Worm (Caenorhabditis elegans) whole organism, late embryonic: ENCODE measurements around the gene nas-18.
"Not testable (repeated sequence)": the region's sequence is repeated elsewhere in the genome, so short reads cannot be mapped to it uniquely, and the experiment has no call there.

Experiments used
- C08G9.2 ChIP-seq: sonication (generic microtip); optimal IDR thresholded peaks from 2 replicates; lab custom pipeline; 2016; ENCODE audit warnings: mild to moderate bottlenecking, missing genetic modification characterization, moderate library complexity, missing compliant biosample characterization
- C38D4.7 ChIP-seq: fragments of 200-800 bp; sonication (Bioruptor generic); optimal IDR thresholded peaks from 2 replicates; lab custom pipeline; 2018; ENCODE audit warnings: mild to moderate bottlenecking, missing genetic modification characterization, moderate library complexity, missing compliant biosample characterization
- F13H6.1 ChIP-seq: sonication (generic microtip); optimal IDR thresholded peaks from 2 replicates; lab custom pipeline; 2016; ENCODE audit warnings: missing genetic modification characterization, missing compliant biosample characterization
- ahr-1 ChIP-seq: sonication (generic microtip); optimal IDR thresholded peaks from 2 replicates; lab custom pipeline; 2016; ENCODE audit warnings: missing genetic modification characterization, missing compliant biosample characterization
- ama-1 ChIP-seq: fragments of 150-350 bp; optimal IDR thresholded peaks from 2 replicates; lab custom pipeline; 2014
- ceh-2 ChIP-seq: sonication (generic microtip); optimal IDR thresholded peaks from 2 replicates; lab custom pipeline; 2016; ENCODE audit warnings: missing genotype, missing genetic modification characterization, missing compliant biosample characterization
- ceh-22 ChIP-seq: sonication (generic microtip); optimal IDR thresholded peaks from 2 replicates; lab custom pipeline; 2017; ENCODE audit warnings: missing biosample characterization, missing genetic modification characterization
- ceh-24 ChIP-seq: sonication (generic microtip); optimal IDR thresholded peaks from 2 replicates; lab custom pipeline; 2016; ENCODE audit warnings: mild to moderate bottlenecking, missing genetic modification characterization, missing compliant biosample characterization
- ceh-30 ChIP-seq: fragments of 150-350 bp; optimal IDR thresholded peaks from 2 replicates; lab custom pipeline; 2014; ENCODE audit warnings: missing biosample characterization, missing genetic modification characterization
- ceh-31 ChIP-seq: sonication (generic microtip); optimal IDR thresholded peaks from 2 replicates; lab custom pipeline; 2016; ENCODE audit warnings: missing genetic modification characterization, missing compliant biosample characterization
- ceh-34 ChIP-seq: sonication (generic microtip); optimal IDR thresholded peaks from 2 replicates; lab custom pipeline; 2016; ENCODE audit warnings: mild to moderate bottlenecking, missing genetic modification characterization, missing compliant biosample characterization
- che-1 ChIP-seq: sonication (generic microtip); optimal IDR thresholded peaks from 2 replicates; lab custom pipeline; 2016; ENCODE audit warnings: mild to moderate bottlenecking, missing genetic modification characterization, missing compliant biosample characterization
- dve-1 ChIP-seq: sonication (generic microtip); optimal IDR thresholded peaks from 2 replicates; lab custom pipeline; 2017; ENCODE audit warnings: antibody characterized with exemption, mild to moderate bottlenecking, missing genetic modification characterization, missing compliant biosample characterization
- elt-2 ChIP-seq: sonication (generic microtip); optimal IDR thresholded peaks from 2 replicates; lab custom pipeline; 2016; ENCODE audit warnings: missing genetic modification reagents, missing genetic modification characterization, missing compliant biosample characterization
- elt-4 ChIP-seq: sonication (generic microtip); optimal IDR thresholded peaks from 2 replicates; lab custom pipeline; 2016; ENCODE audit warnings: missing genetic modification characterization, missing compliant biosample characterization
- fkh-10 ChIP-seq: fragments of 150-350 bp; optimal IDR thresholded peaks from 2 replicates; lab custom pipeline; 2014; ENCODE audit warnings: missing biosample characterization, missing genetic modification reagents, missing genetic modification characterization
- gmeb-2 ChIP-seq: sonication (generic microtip); optimal IDR thresholded peaks from 2 replicates; lab custom pipeline; 2016; ENCODE audit warnings: missing genetic modification characterization, inconsistent platforms, missing compliant biosample characterization
- hlh-13 ChIP-seq: fragments of 200-800 bp; sonication (Bioruptor generic); optimal IDR thresholded peaks from 2 replicates; lab custom pipeline; 2018; ENCODE audit warnings: mild to moderate bottlenecking, missing genetic modification characterization, missing compliant biosample characterization
- hlh-6 ChIP-seq: sonication (generic microtip); optimal IDR thresholded peaks from 2 replicates; lab custom pipeline; 2016; ENCODE audit warnings: missing genotype, missing genetic modification characterization, missing compliant biosample characterization
- lin-11 ChIP-seq: fragments of 200-800 bp; sonication (Bioruptor generic); optimal IDR thresholded peaks from 2 replicates; lab custom pipeline; 2018; ENCODE audit warnings: mild to moderate bottlenecking, missing genetic modification characterization, missing compliant biosample characterization
- nfya-1 ChIP-seq: sonication (generic microtip); optimal IDR thresholded peaks from 2 replicates; lab custom pipeline; 2017; ENCODE audit warnings: missing genetic modification characterization, mild to moderate bottlenecking, missing compliant biosample characterization, antibody characterized with exemption, moderate library complexity
- nhr-11 ChIP-seq: fragments of 150-350 bp; optimal IDR thresholded peaks from 2 replicates; lab custom pipeline; 2014; ENCODE audit warnings: missing biosample characterization, missing genetic modification characterization
- nhr-232 ChIP-seq: sonication (generic microtip); optimal IDR thresholded peaks from 2 replicates; lab custom pipeline; 2016; ENCODE audit warnings: missing genetic modification characterization, missing compliant biosample characterization
- npax-4 ChIP-seq: sonication (generic microtip); optimal IDR thresholded peaks from 2 replicates; lab custom pipeline; 2016; ENCODE audit warnings: missing genetic modification characterization, missing compliant biosample characterization
- pat-9 ChIP-seq: fragments of 200-800 bp; sonication (Bioruptor generic); optimal IDR thresholded peaks from 2 replicates; lab custom pipeline; 2018; ENCODE audit warnings: mild to moderate bottlenecking, missing genetic modification characterization, moderate library complexity, missing compliant biosample characterization
- pha-2 ChIP-seq: sonication (generic microtip); optimal IDR thresholded peaks from 2 replicates; lab custom pipeline; 2017; ENCODE audit warnings: mild to moderate bottlenecking, missing genetic modification characterization, missing compliant biosample characterization
- pha-4 ChIP-seq: fragments of 150-350 bp; optimal IDR thresholded peaks from 2 replicates; lab custom pipeline; 2018; ENCODE audit warnings: missing biosample characterization, missing genetic modification reagents, missing genetic modification characterization
- pqm-1 ChIP-seq: sonication (generic microtip); optimal IDR thresholded peaks from 2 replicates; lab custom pipeline; 2016; ENCODE audit warnings: missing genetic modification characterization, missing compliant biosample characterization
- pros-1 ChIP-seq: fragments of 150-350 bp; optimal IDR thresholded peaks from 2 replicates; lab custom pipeline; 2014; ENCODE audit warnings: missing biosample characterization, missing genetic modification reagents, missing genetic modification characterization
- sdc-2 ChIP-seq: sonication (generic microtip); optimal IDR thresholded peaks from 2 replicates; lab custom pipeline; 2016; ENCODE audit warnings: missing genotype, missing genetic modification characterization, missing compliant biosample characterization
- sox-2 ChIP-seq: fragments of 200-800 bp; sonication (Bioruptor generic); IDR thresholded peaks from 2 replicates; pipeline ENCODE4 v1.3.6; 2022; ENCODE audit warnings: missing genetic modification reagents, missing genetic modification characterization, missing compliant biosample characterization
- sox-4 ChIP-seq: sonication (generic microtip); optimal IDR thresholded peaks from 2 replicates; lab custom pipeline; 2017; ENCODE audit warnings: mild to moderate bottlenecking, missing genetic modification characterization, inconsistent platforms, missing compliant biosample characterization
- syd-9 ChIP-seq: sonication (generic microtip); optimal IDR thresholded peaks from 2 replicates; lab custom pipeline; 2016; ENCODE audit warnings: mild to moderate bottlenecking, missing genetic modification characterization, moderate library complexity, missing compliant biosample characterization
- tbx-2 ChIP-seq: sonication (generic microtip); optimal IDR thresholded peaks from 2 replicates; lab custom pipeline; 2016; ENCODE audit warnings: missing genetic modification characterization, missing compliant biosample characterization
- ttx-3 ChIP-seq: sonication (generic microtip); optimal IDR thresholded peaks from 2 replicates; lab custom pipeline; 2016; ENCODE audit warnings: missing genetic modification reagents, missing genetic modification characterization, missing compliant biosample characterization
- unc-42 ChIP-seq: sonication (generic microtip); optimal IDR thresholded peaks from 2 replicates; lab custom pipeline; 2016; ENCODE audit warnings: missing genotype, missing genetic modification characterization, missing compliant biosample characterization
- unc-55 ChIP-seq: sonication (generic microtip); optimal IDR thresholded peaks from 2 replicates; lab custom pipeline; 2017; ENCODE audit warnings: missing biosample characterization, missing genetic modification reagents, missing genetic modification characterization
- unc-86 ChIP-seq: sonication (generic microtip); optimal IDR thresholded peaks from 2 replicates; lab custom pipeline; 2016; ENCODE audit warnings: missing genetic modification characterization, missing compliant biosample characterization

Gene nas-18

ce11 chrV:11395024-11395423, 1.2 kb upstream of the nas-18 start, which contains the start of gene K03B8.4:
TSS of gene K03B8.4 (minus strand) at chrV:11395124.
- not testable (repeated sequence) for TF ChIP-seq sox-2 (GFP tag; lab: Robert Waterston, UW); gmeb-2 (tag; lab: Kevin White, UChicago); pha-2

ce11 chrV:11398616-11399015, 2.4 kb downstream of the nas-18 start, which contains the start of gene nas-17:
TSS of gene nas-17 (plus strand) at chrV:11398916.
- TF ChIP-seq pros-1 (tag; lab: Kevin White, UChicago) (no peak), pqm-1 (tag; lab: Kevin White, UChicago) (no peak), ceh-30 (tag; lab: Kevin White, UChicago) (no peak), ama-1 (lab: Kevin White, UChicago) (no peak), che-1 (tag; lab: Kevin White, UChicago) (no peak), nhr-232 (no peak), C08G9.2 (tag; lab: Kevin White, UChicago) (no peak), ceh-34 (tag; lab: Kevin White, UChicago) (no peak), pat-9 (no peak), ceh-2 (tag; lab: Kevin White, UChicago) (no peak), nfya-1 (tag; lab: Kevin White, UChicago) (no peak), ahr-1 (tag; lab: Kevin White, UChicago) (no peak), npax-4 (no peak), sox-2 (GFP tag; lab: Robert Waterston, UW) (no peak), C38D4.7 (GFP tag; lab: Kevin White, UChicago) (no peak), elt-4 (tag; lab: Kevin White, UChicago) (no peak), hlh-13 (GFP tag; lab: Kevin White, UChicago) (no peak)

DNA sequence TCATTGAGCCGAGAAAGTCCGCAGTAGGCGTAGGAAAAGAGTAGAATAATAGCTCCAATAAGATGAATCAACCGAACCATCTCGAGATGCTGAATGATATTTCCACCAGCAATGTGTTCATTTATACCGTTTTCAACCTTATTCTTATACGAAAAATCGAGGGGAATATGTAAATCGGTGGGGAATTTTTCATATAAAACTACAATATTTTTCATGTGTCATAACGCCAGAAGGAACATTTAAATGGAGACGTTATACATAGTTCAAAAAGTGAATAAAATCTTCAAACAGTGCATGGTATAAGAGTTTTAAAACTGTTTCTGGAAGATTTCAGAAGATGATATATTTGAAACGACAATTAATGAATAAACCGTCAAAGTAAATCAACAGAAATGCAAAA, 6.4 kb downstream of the nas-18 start, which contains the start of gene nas-19:
Gene nas-19, minus strand, starts transcription at position 101 of the 400 bp plus-strand sequence.
- TF ChIP-seq gmeb-2 (tag; lab: Kevin White, UChicago): no peak
- no peak for TF ChIP-seq unc-86 (tag; lab: Kevin White, UChicago)
- no peak for TF ChIP-seq pha-4
- TF ChIP-seq ama-1 (lab: Kevin White, UChicago): no peak
- no peak for TF ChIP-seq fkh-10 (GFP tag; lab: Kevin White, UChicago)

- TF ChIP-seq elt-2 (tag; lab: Kevin White, UChicago) (peak; percentile 90), unc-55 (GFP tag; lab: Kevin White, UChicago) (no peak)
These were observed 6.8 kb downstream of the nas-18 start for ce11 chrV:11403059-11403458.

- TF ChIP-seq sdc-2 (tag; lab: Kevin White, UChicago) (no peak), nhr-11 (tag; lab: Kevin White, UChicago) (no peak), F13H6.1 (tag; lab: Kevin White, UChicago) (no peak), ceh-24 (tag; lab: Kevin White, UChicago) (no peak), C08G9.2 (tag; lab: Kevin White, UChicago) (no peak), hlh-6 (tag; lab: Kevin White, UChicago) (no peak), elt-2 (tag; lab: Kevin White, UChicago) (peak; percentile 93)
These were observed 7.5 kb downstream of the nas-18 start for ce11 chrV:11403702-11404101.

DNA sequence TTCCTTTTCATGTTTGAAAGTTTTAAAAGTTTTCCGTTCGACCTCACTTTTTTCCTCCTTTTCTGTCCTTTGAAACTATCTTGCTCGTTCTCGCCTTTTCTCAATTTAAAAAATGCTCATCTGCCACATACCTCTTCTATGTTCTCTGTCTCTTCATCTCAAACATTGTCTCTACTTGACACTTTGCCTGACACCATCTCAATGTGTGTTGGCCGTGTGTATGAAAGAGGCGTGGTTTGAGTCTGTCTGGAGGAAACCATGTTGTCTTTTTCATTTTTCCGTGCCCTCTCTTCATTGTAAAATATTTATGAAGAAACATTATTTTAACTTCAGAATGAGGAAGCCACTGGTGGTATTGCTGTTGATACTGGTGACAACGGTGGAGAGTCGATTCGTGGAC, 11.0 kb downstream of the nas-18 start, which contains the start of gene K03B8.6:
Gene K03B8.6, plus strand, starts transcription at position 334 of the 400 bp plus-strand sequence.
- TF ChIP-seq sox-4 (tag; lab: Kevin White, UChicago) (no peak), unc-42 (tag; lab: Kevin White, UChicago) (no peak), ttx-3 (tag; lab: Kevin White, UChicago) (no peak), tbx-2 (tag; lab: Kevin White, UChicago) (no peak), syd-9 (no peak), ceh-22 (tag; lab: Kevin White, UChicago) (no peak), dve-1 (tag; lab: Kevin White, UChicago) (no peak), ama-1 (lab: Kevin White, UChicago) (no peak), npax-4 (no peak), lin-11 (tag; lab: Kevin White, UChicago) (no peak), ceh-31 (tag; lab: Kevin White, UChicago) (no peak)
